Fruit fly (Drosophila melanogaster): ENCODE measurements around the gene bru1.
A peak's percentile ranks its signal among the peaks of the same experiment; 100 is the strongest.

bru1 gene

dm6 chr2L:12172536-12173234 lies 2.1 kb upstream of the bru1 start, which contains the start of the genes CG6583 and crok (continued):
- TF ChIP-seq GATAe (GFP tag; conservative IDR thresholded peaks at IDR 0.05) (no peak), CG13123 (GFP tag; optimal IDR thresholded peaks at IDR 0.05) (no peak), CG7372 (GFP tag; IDR thresholded peaks at IDR 0.05) (no peak), CG8765 (GFP tag; IDR thresholded peaks at IDR 0.05) (no peak), D (optimal IDR thresholded peaks at IDR 0.05) (no peak), D (GFP tag; optimal IDR thresholded peaks at IDR 0.05) (no peak), ara (GFP tag; IDR thresholded peaks at IDR 0.05) (no peak), CG16779 (GFP tag; IDR thresholded peaks at IDR 0.05) (no peak), Bgb (GFP tag; IDR thresholded peaks at IDR 0.05; ENCODE audit: partially characterized antibody) (no peak), CG9876 (GFP tag; optimal IDR thresholded peaks at IDR 0.05) (no peak), gce (GFP tag; IDR thresholded peaks at IDR 0.05) (no peak), CG15696 (tag; optimal IDR thresholded peaks at IDR 0.05) (no peak), crc (GFP tag; optimal IDR thresholded peaks at IDR 0.05) (no peak), amos (GFP tag; IDR thresholded peaks at IDR 0.05; ENCODE audit: partially characterized antibody) (no peak), CG1647 (GFP tag; optimal IDR thresholded peaks at IDR 0.05) (no peak), Side (GFP tag; optimal IDR thresholded peaks at IDR 0.05) (no peak), luna (GFP tag; optimal IDR thresholded peaks at IDR 0.05) (no peak), CHES-1-like (GFP tag; optimal IDR thresholded peaks at IDR 0.05) (no peak), CG18599 (GFP tag; optimal IDR thresholded peaks at IDR 0.05) (no peak), Dip2 (GFP tag; IDR thresholded peaks at IDR 0.05) (no peak), CG31224 (GFP tag; IDR thresholded peaks at IDR 0.05) (no peak), gsb-n (tag; optimal IDR thresholded peaks at IDR 0.05) (no peak), CG17612 (GFP tag; IDR thresholded peaks at IDR 0.05) (no peak), HLH54F (GFP tag; optimal IDR thresholded peaks at IDR 0.05) (no peak), Drgx (GFP tag; IDR thresholded peaks at IDR 0.05) (no peak), CG12104 (GFP tag; optimal IDR thresholded peaks at IDR 0.05) (no peak), CG9609 (GFP tag; optimal IDR thresholded peaks at IDR 0.05) (no peak), br (optimal IDR thresholded peaks at IDR 0.05) (no peak), CG14441 (GFP tag; IDR thresholded peaks at IDR 0.05) (no peak), psq (GFP tag; optimal IDR thresholded peaks at IDR 0.05) (no peak), chif (GFP tag; optimal IDR thresholded peaks at IDR 0.05) (no peak), CG11456 (GFP tag; IDR thresholded peaks at IDR 0.05) (no peak), ind (GFP tag; optimal IDR thresholded peaks at IDR 0.05) (no peak), Poxn (GFP tag; IDR thresholded peaks at IDR 0.05) (no peak), tap (tag; optimal IDR thresholded peaks at IDR 0.05) (no peak), Meics (GFP tag; optimal IDR thresholded peaks at IDR 0.05) (no peak), lilli (GFP tag; optimal IDR thresholded peaks at IDR 0.05) (no peak), CG7745 (tag; optimal IDR thresholded peaks at IDR 0.05) (no peak), onecut (GFP tag; IDR thresholded peaks at IDR 0.05) (no peak), Hey (tag; optimal IDR thresholded peaks at IDR 0.05) (no peak), CG7963 (GFP tag; IDR thresholded peaks at IDR 0.05; ENCODE audit: partially characterized antibody) (no peak), MBD-R2 (GFP tag; IDR thresholded peaks at IDR 0.05) (peak; percentile 60), dm (GFP tag; optimal IDR thresholded peaks at IDR 0.05) (no peak), mam (GFP tag; optimal IDR thresholded peaks at IDR 0.05) (no peak), CG8478 (optimal IDR thresholded peaks at IDR 0.05) (no peak), CG4854 (GFP tag; optimal IDR thresholded peaks at IDR 0.05) (no peak), vnd (GFP tag; IDR thresholded peaks at IDR 0.05; ENCODE audit: partially characterized antibody) (no peak), CG6854 (GFP tag; optimal IDR thresholded peaks at IDR 0.05) (no peak), CG1233 (GFP tag; optimal IDR thresholded peaks at IDR 0.05) (no peak), Aef1 (GFP tag; IDR thresholded peaks at IDR 0.05) (no peak), Bteb2 (GFP tag; optimal IDR thresholded peaks at IDR 0.05) (no peak), her (GFP tag; optimal IDR thresholded peaks at IDR 0.05) (no peak), Hmr (GFP tag; optimal IDR thresholded peaks at IDR 0.05) (peak; percentile 37)

All from whole organism, embryonic.